Worm (Caenorhabditis elegans) whole organism, midembryonic: Measurements from ENCODE around the gene C44B7.5.

Source experiments
- klf-2 ChIP-seq: fragments of 200-800 bp; sonication (Bioruptor generic); conservative IDR thresholded peaks from 2 replicates; pipeline ENCODE4 v1.3.6; 2022; ENCODE audit warnings: missing genetic modification reagents, missing genetic modification characterization, missing compliant biosample characterization
- med-1 ChIP-seq: sonication (generic microtip); optimal IDR thresholded peaks from 2 replicates; lab custom pipeline; 2017; ENCODE audit warnings: missing genetic modification characterization, mild to moderate bottlenecking, missing compliant biosample characterization, antibody characterized with exemption, missing genetic modification reagents; ENCODE audit not compliant: insufficient read depth
- ref-1 ChIP-seq: fragments of 200-800 bp; sonication (Bioruptor generic); conservative IDR thresholded peaks from 2 replicates; pipeline ENCODE4 v1.3.6; 2022; ENCODE audit warnings: missing genetic modification reagents, missing genetic modification characterization, missing compliant biosample characterization

- TF ChIP-seq med-1 (GFP tag; lab: Kevin White, UChicago): no peak
- TF ChIP-seq ref-1: no peak
- TF ChIP-seq klf-2 (GFP tag; lab: Robert Waterston, UW): no peak
Measured at ce11 chrII:6893589-6894245, 21.3 kb upstream of the C44B7.5 start, which contains the start of gene adal-1.
